Worm (Caenorhabditis elegans) whole organism, mixed stage, embryonic: ENCODE results near the gene H29C22.1.
A peak's percentile ranks its signal among the peaks of the same experiment; 100 is the strongest.

Source experiments
- M03D4.4 ChIP-seq: sonication (generic microtip); optimal IDR thresholded peaks from 2 replicates; lab custom pipeline; 2017; ENCODE audit warnings: mild to moderate bottlenecking, missing genetic modification characterization, missing compliant biosample characterization
- bed-3 ChIP-seq: fragments of 200-800 bp; sonication (Bioruptor generic); optimal IDR thresholded peaks from 3 replicates; lab custom pipeline; 2018; ENCODE audit warnings: mild to moderate bottlenecking, missing genetic modification characterization, moderate library complexity, missing compliant biosample characterization
- blmp-1 ChIP-seq: fragments of 150-350 bp; optimal IDR thresholded peaks from 2 replicates; lab custom pipeline; 2014; ENCODE audit warnings: missing biosample characterization, missing genetic modification characterization
- ceh-39 ChIP-seq: fragments of 150-350 bp; optimal IDR thresholded peaks from 2 replicates; lab custom pipeline; 2014; ENCODE audit warnings: missing biosample characterization, missing genetic modification characterization
- ceh-43 ChIP-seq: fragments of 200-800 bp; sonication (Bioruptor generic); optimal IDR thresholded peaks from 2 replicates; lab custom pipeline; 2018; ENCODE audit warnings: mild to moderate bottlenecking, missing genetic modification characterization, moderate library complexity, missing compliant biosample characterization
- ceh-83 ChIP-seq: fragments of 200-800 bp; sonication (Bioruptor generic); optimal IDR thresholded peaks from 2 replicates; lab custom pipeline; 2018; ENCODE audit warnings: mild to moderate bottlenecking, missing genetic modification characterization, missing compliant biosample characterization
- ces-1 ChIP-seq: fragments of 150-350 bp; optimal IDR thresholded peaks from 2 replicates; lab custom pipeline; 2014; ENCODE audit warnings: missing biosample characterization, missing genetic modification reagents, missing genetic modification characterization
- cnd-1 ChIP-seq: fragments of 200-800 bp; sonication (Bioruptor generic); optimal IDR thresholded peaks from 2 replicates; lab custom pipeline; 2018; ENCODE audit warnings: mild to moderate bottlenecking, missing genetic modification characterization, missing compliant biosample characterization
- drap-1 ChIP-seq: fragments of 200-800 bp; sonication (Bioruptor generic); optimal IDR thresholded peaks from 3 replicates; lab custom pipeline; 2018; ENCODE audit warnings: mild to moderate bottlenecking, missing genetic modification characterization, missing compliant biosample characterization
- elt-1 ChIP-seq: sonication (generic microtip); optimal IDR thresholded peaks from 2 replicates; lab custom pipeline; 2017; ENCODE audit warnings: missing genetic modification characterization, mild to moderate bottlenecking, missing compliant biosample characterization, antibody characterized with exemption, moderate library complexity, borderline replicate concordance; ENCODE audit not compliant: insufficient read depth
- elt-3 ChIP-seq: fragments of 150-350 bp; optimal IDR thresholded peaks from 2 replicates; lab custom pipeline; 2014; ENCODE audit warnings: missing biosample characterization, missing genetic modification characterization
- ham-2 ChIP-seq: fragments of 200-800 bp; sonication (Bioruptor generic); optimal IDR thresholded peaks from 2 replicates; lab custom pipeline; 2018; ENCODE audit warnings: mild to moderate bottlenecking, missing genetic modification characterization, missing compliant biosample characterization
- hlh-1 ChIP-seq: fragments of 150-350 bp; optimal IDR thresholded peaks from 2 replicates; lab custom pipeline; 2014; ENCODE audit warnings: missing biosample characterization, missing genetic modification reagents, missing genetic modification characterization
- lin-13 ChIP-seq: fragments of 150-350 bp; optimal IDR thresholded peaks from 2 replicates; lab custom pipeline; 2014; ENCODE audit warnings: missing biosample characterization, missing genetic modification characterization
- lin-32 ChIP-seq: fragments of 200-800 bp; sonication (Bioruptor generic); optimal IDR thresholded peaks from 2 replicates; lab custom pipeline; 2018; ENCODE audit warnings: mild to moderate bottlenecking, missing genetic modification characterization, missing compliant biosample characterization
- lsy-2 ChIP-seq: fragments of 150-350 bp; optimal IDR thresholded peaks from 2 replicates; lab custom pipeline; 2014; ENCODE audit warnings: missing biosample characterization, missing genetic modification characterization
- mab-5 ChIP-seq: fragments of 150-350 bp; optimal IDR thresholded peaks from 2 replicates; lab custom pipeline; 2014; ENCODE audit warnings: missing biosample characterization, missing genetic modification characterization
- mep-1 ChIP-seq: fragments of 150-350 bp; optimal IDR thresholded peaks from 2 replicates; lab custom pipeline; 2017; ENCODE audit warnings: missing biosample characterization, missing genetic modification reagents, missing genetic modification characterization, inconsistent platforms
- mls-2 ChIP-seq: sonication (generic microtip); optimal IDR thresholded peaks from 2 replicates; lab custom pipeline; 2016; ENCODE audit warnings: mild to moderate bottlenecking, missing genetic modification characterization, moderate library complexity, missing compliant biosample characterization
- nhr-12 ChIP-seq: fragments of 150-350 bp; optimal IDR thresholded peaks from 2 replicates; lab custom pipeline; 2014; ENCODE audit warnings: missing biosample characterization, missing genetic modification characterization
- nhr-2 ChIP-seq: fragments of 150-350 bp; optimal IDR thresholded peaks from 2 replicates; lab custom pipeline; 2014; ENCODE audit warnings: missing biosample characterization, missing genetic modification characterization
- nhr-28 ChIP-seq: fragments of 150-350 bp; optimal IDR thresholded peaks from 2 replicates; lab custom pipeline; 2014; ENCODE audit warnings: missing biosample characterization, missing genetic modification characterization
- nhr-76 ChIP-seq: sonication (generic microtip); optimal IDR thresholded peaks from 2 replicates; lab custom pipeline; 2017; ENCODE audit warnings: missing biosample characterization, missing genetic modification characterization
- pha-4 ChIP-seq: fragments of 150-350 bp; optimal IDR thresholded peaks from 2 replicates; lab custom pipeline; 2018; ENCODE audit warnings: missing biosample characterization, missing genetic modification reagents, missing genetic modification characterization
- sem-2 ChIP-seq: fragments of 200-800 bp; sonication (Bioruptor generic); optimal IDR thresholded peaks from 2 replicates; lab custom pipeline; 2018; ENCODE audit warnings: mild to moderate bottlenecking, missing genetic modification characterization, missing compliant biosample characterization
- snpc-4 ChIP-seq: fragments of 150-350 bp; optimal IDR thresholded peaks from 2 replicates; lab custom pipeline; 2014; ENCODE audit warnings: missing biosample characterization, missing genetic modification characterization
- sptf-1 ChIP-seq: sonication (generic microtip); optimal IDR thresholded peaks from 2 replicates; lab custom pipeline; 2017; ENCODE audit warnings: mild to moderate bottlenecking, missing genetic modification characterization, moderate library complexity, missing compliant biosample characterization
- tbx-8 ChIP-seq: fragments of 200-800 bp; sonication (Bioruptor generic); optimal IDR thresholded peaks from 2 replicates; lab custom pipeline; 2018; ENCODE audit warnings: mild to moderate bottlenecking, missing genetic modification characterization, moderate library complexity, missing compliant biosample characterization
- unc-120 ChIP-seq: sonication (generic microtip); optimal IDR thresholded peaks from 2 replicates; lab custom pipeline; 2017; ENCODE audit warnings: missing genetic modification characterization, missing compliant biosample characterization; ENCODE audit not compliant: poor library complexity, severe bottlenecking
- unc-62 ChIP-seq: fragments of 150-350 bp; optimal IDR thresholded peaks from 2 replicates; lab custom pipeline; 2014; ENCODE audit warnings: missing biosample characterization, missing genetic modification reagents, missing genetic modification characterization
- zip-8 ChIP-seq: fragments of 150-350 bp; optimal IDR thresholded peaks from 2 replicates; lab custom pipeline; 2014; ENCODE audit warnings: missing biosample characterization, missing genetic modification characterization
- ztf-11 ChIP-seq: fragments of 150-350 bp; optimal IDR thresholded peaks from 2 replicates; lab custom pipeline; 2014; ENCODE audit warnings: missing biosample characterization, missing genetic modification characterization

Gene H29C22.1

DNA sequence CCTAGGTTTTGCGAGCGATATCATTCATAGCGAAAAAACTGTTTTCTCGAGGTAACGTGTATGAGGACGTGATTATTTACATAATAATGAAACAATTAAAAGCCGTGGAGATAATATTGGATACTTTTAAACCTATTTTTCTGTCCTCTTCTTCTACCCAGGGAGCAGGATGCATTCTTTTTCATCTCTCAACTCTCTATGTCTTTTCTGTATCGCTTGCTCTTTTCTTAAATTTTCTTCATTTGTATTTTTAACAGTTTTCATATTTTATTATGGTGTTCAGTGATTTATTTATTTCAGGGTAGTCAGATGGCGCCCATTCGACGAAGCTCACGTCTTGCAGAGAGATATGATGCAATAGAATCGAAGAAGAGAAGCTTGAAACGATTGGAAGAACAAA lies 32.5 kb downstream of the H29C22.1 start, which contains the start of gene B0416.4:
Gene B0416.4, plus strand, starts transcription at position 301 of the 400 bp plus-strand sequence.
- TF ChIP-seq zip-8 (tag; lab: Kevin White, UChicago) = no peak
- TF ChIP-seq lin-32 (GFP tag; lab: Kevin White, UChicago) = no peak
- TF ChIP-seq ztf-11 (tag; lab: Kevin White, UChicago) = no peak
- no peak for TF ChIP-seq cnd-1 (tag; lab: Kevin White, UChicago)
- no peak for TF ChIP-seq snpc-4 (tag; lab: Kevin White, UChicago)
- TF ChIP-seq elt-1 = no peak
- TF ChIP-seq lin-13 = no peak
- TF ChIP-seq mep-1 = no peak
- TF ChIP-seq nhr-12 = no peak
- TF ChIP-seq ceh-43 (GFP tag; lab: Kevin White, UChicago) = no peak
- TF ChIP-seq unc-120 (tag; lab: Kevin White, UChicago) = no peak
- TF ChIP-seq, all 35 proteins: peak for 0

- TF ChIP-seq elt-1 (no peak), drap-1 (GFP tag; lab: Kevin White, UChicago) (no peak), lin-32 (GFP tag; lab: Kevin White, UChicago) (no peak), nhr-12 (no peak), unc-120 (tag; lab: Kevin White, UChicago) (no peak), hlh-1 (tag; lab: Kevin White, UChicago) (no peak), lsy-2 (tag; lab: Kevin White, UChicago) (no peak), zip-8 (tag; lab: Kevin White, UChicago) (no peak), snpc-4 (tag; lab: Kevin White, UChicago) (no peak), sem-2 (GFP tag; lab: Kevin White, UChicago) (no peak), ceh-39 (no peak), ztf-11 (tag; lab: Kevin White, UChicago) (no peak)
- TF ChIP-seq, all 35 proteins: peak for 0
These were observed 36.6 kb downstream of the H29C22.1 start, which contains the start of gene B0416.10 for ce11 chrX:9274574-9274973. B0416.10 (minus strand) TSS chrX:9274674.

DNA sequence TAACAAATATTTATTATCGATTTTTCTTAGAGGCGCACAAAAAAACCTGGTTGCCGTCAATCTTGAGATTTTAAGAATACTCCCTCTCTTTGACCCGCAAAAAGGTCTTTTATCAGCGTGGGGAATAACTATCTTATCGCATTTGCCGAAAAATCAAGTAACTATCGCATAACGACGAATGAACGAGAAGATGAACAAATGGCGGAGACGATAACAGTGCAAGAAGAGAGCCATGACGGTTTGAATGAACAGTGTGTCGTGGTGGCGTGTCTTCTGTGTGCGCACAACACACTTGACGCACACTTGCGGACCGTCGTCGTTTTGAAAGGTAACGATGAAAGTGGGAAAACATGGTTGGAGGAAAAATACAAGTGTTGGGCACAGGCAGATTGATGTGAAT lies 39.2 kb downstream of the H29C22.1 start:
- TF ChIP-seq mep-1 (peak; percentile 11), cnd-1 (tag; lab: Kevin White, UChicago) (no peak), elt-1 (peak; percentile 60), lin-32 (GFP tag; lab: Kevin White, UChicago) (no peak)

DNA sequence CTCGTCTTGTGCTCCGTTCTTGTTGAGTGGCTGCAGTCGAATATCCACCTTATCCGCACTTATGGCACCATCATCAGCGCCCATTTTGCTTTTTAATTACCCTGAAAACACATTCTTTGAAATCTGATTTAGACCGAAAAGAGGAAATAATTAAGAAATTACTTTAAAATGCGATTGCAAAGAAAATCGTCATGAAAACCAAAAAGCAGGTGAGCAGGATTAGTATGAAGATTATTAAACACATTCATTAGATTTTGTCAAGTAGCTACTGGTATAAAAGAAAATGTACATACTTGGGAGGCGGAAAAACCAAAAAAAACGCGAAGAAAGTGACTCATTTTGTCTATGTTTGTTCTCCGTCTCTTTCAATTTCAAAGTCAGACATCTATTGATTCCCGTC lies 40.4 kb downstream of the H29C22.1 start, which contains the start of gene B0416.5:
Gene B0416.5, minus strand, starts transcription at position 101 of the 400 bp plus-strand sequence.
- TF ChIP-seq mab-5 = no peak
- TF ChIP-seq ceh-43 (GFP tag; lab: Kevin White, UChicago) = no peak
- no peak for TF ChIP-seq pha-4 (tag; lab: Kevin White, UChicago)
- no peak for TF ChIP-seq lin-13
- no peak for TF ChIP-seq mls-2 (tag; lab: Kevin White, UChicago)
- TF ChIP-seq nhr-2 (tag; lab: Kevin White, UChicago) = no peak
- no peak for TF ChIP-seq ham-2 (GFP tag; lab: Kevin White, UChicago)
- TF ChIP-seq ces-1 (GFP tag; lab: Kevin White, UChicago) = no peak
- TF ChIP-seq snpc-4 (tag; lab: Kevin White, UChicago) = no peak
- TF ChIP-seq blmp-1 (tag; lab: Kevin White, UChicago) = no peak
- TF ChIP-seq drap-1 (GFP tag; lab: Kevin White, UChicago) = no peak
- no peak for TF ChIP-seq unc-120 (tag; lab: Kevin White, UChicago)
- no peak for TF ChIP-seq ceh-39
- TF ChIP-seq hlh-1 (tag; lab: Kevin White, UChicago) = no peak
- TF ChIP-seq ztf-11 (tag; lab: Kevin White, UChicago) = no peak
- TF ChIP-seq sem-2 (GFP tag; lab: Kevin White, UChicago) = no peak
- TF ChIP-seq zip-8 (tag; lab: Kevin White, UChicago) = no peak
- TF ChIP-seq unc-62 (GFP tag; lab: Kevin White, UChicago) = no peak
- TF ChIP-seq nhr-76 (tag; lab: Kevin White, UChicago) = no peak

- TF ChIP-seq nhr-12 (no peak), unc-62 (GFP tag; lab: Kevin White, UChicago) (no peak), bed-3 (GFP tag; lab: Kevin White, UChicago) (no peak), mls-2 (tag; lab: Kevin White, UChicago) (no peak), M03D4.4 (tag; lab: Kevin White, UChicago) (no peak), lin-32 (GFP tag; lab: Kevin White, UChicago) (no peak), nhr-28 (tag; lab: Kevin White, UChicago) (no peak), ceh-39 (no peak), ceh-43 (GFP tag; lab: Kevin White, UChicago) (no peak), ceh-83 (no peak), mab-5 (no peak), elt-1 (no peak), lin-13 (no peak), elt-3 (no peak), lsy-2 (tag; lab: Kevin White, UChicago) (no peak), ham-2 (GFP tag; lab: Kevin White, UChicago) (no peak), sptf-1 (tag; lab: Kevin White, UChicago) (no peak), pha-4 (tag; lab: Kevin White, UChicago) (no peak), tbx-8 (no peak)
These were observed 42.8 kb downstream of the H29C22.1 start for ce11 chrX:9268373-9268772.
